Worm (Caenorhabditis elegans): ENCODE measurements around the gene egl-26.

- TF ChIP-seq nhr-232 (tag; optimal IDR thresholded peaks at IDR 0.05) (no peak), fkh-10 (GFP tag; optimal IDR thresholded peaks at IDR 0.05) (no peak), ama-1 (optimal IDR thresholded peaks at IDR 0.05) (no peak), madf-2 (tag; optimal IDR thresholded peaks at IDR 0.05) (no peak), elt-2 (tag; optimal IDR thresholded peaks at IDR 0.05) (no peak)
Measured at ce11 chrII:47280-47679, 22.2 kb upstream of the egl-26 start, which contains the start of gene C23H3.5.

Data from whole organism, late embryonic.